Fruit fly (Drosophila melanogaster) Kc167 (cell line): Measurements from ENCODE around the gene CG3198.

ENCODE experiments used
- Myc ChIP-seq: fragments of >200 bp; optimal IDR thresholded peaks from 2 replicates; lab custom pipeline; 2017; ENCODE audit warnings: missing external identifiers
- Sin3A ChIP-seq: fragments of >200 bp; optimal IDR thresholded peaks from 2 replicates; lab custom pipeline; 2018; ENCODE audit warnings: missing external identifiers
- h ChIP-seq: fragments of >200 bp; optimal IDR thresholded peaks from 3 replicates; lab custom pipeline; 2018; ENCODE audit warnings: missing external identifiers
- insv ChIP-seq: fragments of >200 bp; optimal IDR thresholded peaks from 3 replicates; lab custom pipeline; 2018; ENCODE audit warnings: missing external identifiers
- psq ChIP-seq: fragments of >200 bp; optimal IDR thresholded peaks from 2 replicates; lab custom pipeline; 2017; ENCODE audit warnings: missing external identifiers
- ttk ChIP-seq: sonication (Bioruptor generic); optimal IDR thresholded peaks from 2 replicates; lab custom pipeline; 2017; ENCODE audit warnings: missing external identifiers

DNA sequence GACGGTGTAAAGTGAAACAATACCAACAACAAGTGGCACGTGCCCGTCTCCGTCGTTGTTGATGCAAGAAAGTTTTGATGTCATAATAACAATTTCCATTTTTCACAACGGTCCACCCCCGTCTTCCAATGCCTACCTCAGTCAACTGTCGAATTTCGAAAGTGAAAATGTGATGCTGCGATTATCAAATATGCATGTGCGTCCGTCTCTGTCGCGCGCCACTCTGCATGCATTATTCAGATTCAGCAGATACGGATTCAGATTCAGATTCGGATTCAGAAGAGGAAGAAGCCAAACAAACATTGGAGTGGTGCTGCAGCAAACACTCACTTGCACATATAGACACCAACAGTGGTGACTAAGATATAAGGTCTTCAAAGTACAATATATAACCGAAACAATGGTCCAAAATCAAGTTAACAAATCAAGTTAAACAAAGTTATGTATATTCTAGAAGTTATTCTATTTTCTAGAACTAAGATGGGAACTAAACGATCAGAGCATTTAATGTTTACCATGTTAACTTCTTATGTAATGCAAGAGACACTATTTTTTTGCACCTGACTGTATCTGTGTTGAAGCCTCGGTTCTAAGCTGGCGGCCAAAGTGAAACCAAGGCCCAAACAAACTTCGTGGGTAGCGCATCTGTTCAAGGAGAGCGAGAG lies 31.0 kb downstream of the CG3198 start:
- no peak for TF ChIP-seq Sin3A (lab: Kevin White, UChicago)
- no peak for TF ChIP-seq psq
- TF ChIP-seq ttk (lab: Kevin White, UChicago): no peak
- no peak for TF ChIP-seq Myc (lab: Kevin White, UChicago)
- TF ChIP-seq insv (lab: Kevin White, UChicago): no peak
- TF ChIP-seq h: no peak
